5 worm cellular contexts compared by ENCODE assay signal in genomic region chrV:15566511-15567178, ce11.
TF ChIP-seq lines count a peak whose summit lies in the region.

No protein-coding gene starts in this region.

TF ChIP-seq in whole organism, L1 larva, 84 proteins besides CTCF, POLR2A, EP300 and RAD21 (continued from another document and continues in another):
- TF ChIP-seq nhr-12 (tag; optimal IDR thresholded peaks at IDR 0.05; lab: Kevin White, UChicago): no peak
- TF ChIP-seq ets-5 (GFP tag; IDR thresholded peaks at IDR 0.05; lab: Robert Waterston, UW): no peak
- no peak for TF ChIP-seq ceh-90 (tag; optimal IDR thresholded peaks at IDR 0.05; lab: Kevin White, UChicago)
- peak; percentile 62 for TF ChIP-seq blmp-1 (tag; optimal IDR thresholded peaks at IDR 0.05; lab: Kevin White, UChicago)
- TF ChIP-seq xbp-1 (tag; optimal IDR thresholded peaks at IDR 0.05; lab: Kevin White, UChicago): peak; percentile 54
- peak; percentile 64 for TF ChIP-seq mef-2 (tag; optimal IDR thresholded peaks at IDR 0.05; lab: Kevin White, UChicago)
- TF ChIP-seq ces-1 (GFP tag; optimal IDR thresholded peaks at IDR 0.05; lab: Kevin White, UChicago): no peak
- peak; percentile 93 for TF ChIP-seq C16A3.4 (tag; optimal IDR thresholded peaks at IDR 0.05; lab: Kevin White, UChicago)
- peak; percentile 76 to 87 for TF ChIP-seq lsy-2 (tag; optimal IDR thresholded peaks at IDR 0.05; lab: Kevin White, UChicago)
- peak in 1 of 3 experiments; percentile 44 for TF ChIP-seq ceh-82 (tag; optimal IDR thresholded peaks at IDR 0.05; lab: Kevin White, UChicago)
- no peak for TF ChIP-seq nhr-84 (tag; optimal IDR thresholded peaks at IDR 0.05; lab: Kevin White, UChicago)
- TF ChIP-seq hpl-2 (GFP tag; optimal IDR thresholded peaks at IDR 0.05; lab: Kevin White, UChicago): no peak
- TF ChIP-seq nhr-11 (tag; optimal IDR thresholded peaks at IDR 0.05; lab: Kevin White, UChicago): peak; percentile 67
- TF ChIP-seq jun-1 (tag; optimal IDR thresholded peaks at IDR 0.05; lab: Kevin White, UChicago): peak; percentile 71
- TF ChIP-seq ama-1 (optimal IDR thresholded peaks at IDR 0.05; lab: Kevin White, UChicago): peak; percentile 43
- TF ChIP-seq tlp-1 (tag; optimal IDR thresholded peaks at IDR 0.05; lab: Kevin White, UChicago): no peak
- no peak for TF ChIP-seq Y116A8C.19 (tag; optimal IDR thresholded peaks at IDR 0.05; lab: Kevin White, UChicago; ENCODE audit: borderline replicate concordance)
- no peak for TF ChIP-seq unc-98 (GFP tag; IDR thresholded peaks at IDR 0.05; lab: Robert Waterston, UW)
- TF ChIP-seq egl-13 (tag; optimal IDR thresholded peaks at IDR 0.05; lab: Kevin White, UChicago): no peak
- peak; percentile 74 for TF ChIP-seq lin-13 (GFP tag; optimal IDR thresholded peaks at IDR 0.05; lab: Kevin White, UChicago)
- peak; percentile 71 for TF ChIP-seq lir-3 (tag; optimal IDR thresholded peaks at IDR 0.05; lab: Kevin White, UChicago; ENCODE audit: poor library complexity)
- no peak for TF ChIP-seq ceh-8 (GFP tag; optimal IDR thresholded peaks at IDR 0.05; lab: Kevin White, UChicago)
- no peak for TF ChIP-seq nhr-237 (tag; optimal IDR thresholded peaks at IDR 0.05; lab: Kevin White, UChicago)
- no peak for TF ChIP-seq nhr-76 (tag; optimal IDR thresholded peaks at IDR 0.05; lab: Kevin White, UChicago)
- no peak for TF ChIP-seq lin-15B (tag; optimal IDR thresholded peaks at IDR 0.05; lab: Kevin White, UChicago)
- peak; percentile 2 for TF ChIP-seq fos-1 (tag; optimal IDR thresholded peaks at IDR 0.05; lab: Kevin White, UChicago)
- no peak for TF ChIP-seq isw-1 (GFP tag; IDR thresholded peaks at IDR 0.05; lab: Robert Waterston, UW)

TF ChIP-seq in whole organism, L2 larva, 48 proteins besides CTCF, POLR2A, EP300 and RAD21 (continued from another document and continues in another):
- TF ChIP-seq snpc-4 (tag; optimal IDR thresholded peaks at IDR 0.05; lab: Kevin White, UChicago) (peak; percentile 63), nhr-12 (tag; optimal IDR thresholded peaks at IDR 0.05; lab: Kevin White, UChicago) (no peak), C34F6.9 (tag; optimal IDR thresholded peaks at IDR 0.05; lab: Kevin White, UChicago) (peak; percentile 76), mdl-1 (tag; optimal IDR thresholded peaks at IDR 0.05; lab: Kevin White, UChicago) (peak; percentile 45 to 89), ztf-1 (GFP tag; conservative IDR thresholded peaks at IDR 0.05; lab: Robert Waterston, UW) (no peak), ceh-16 (tag; optimal IDR thresholded peaks at IDR 0.05; lab: Kevin White, UChicago) (peak; percentile 68), lin-13 (GFP tag; optimal IDR thresholded peaks at IDR 0.05; lab: Kevin White, UChicago) (peak; percentile 25), lin-11 (tag; optimal IDR thresholded peaks at IDR 0.05; lab: Kevin White, UChicago) (peak; percentile 57), sem-4 (tag; optimal IDR thresholded peaks at IDR 0.05; lab: Kevin White, UChicago) (peak; percentile 73), mab-5 (tag; optimal IDR thresholded peaks at IDR 0.05; lab: Kevin White, UChicago) (peak; percentile 76), lin-39 (tag; optimal IDR thresholded peaks at IDR 0.05; lab: Kevin White, UChicago) (no peak), nhr-21 (tag; optimal IDR thresholded peaks at IDR 0.05; lab: Kevin White, UChicago) (peak; percentile 94), blmp-1 (tag; optimal IDR thresholded peaks at IDR 0.05; lab: Kevin White, UChicago; ENCODE audit: insufficient read depth) (peak; percentile 40), peb-1 (tag; optimal IDR thresholded peaks at IDR 0.05; lab: Kevin White, UChicago) (no peak), dmd-4 (tag; optimal IDR thresholded peaks at IDR 0.05; lab: Kevin White, UChicago) (no peak), mbf-1 (tag; optimal IDR thresholded peaks at IDR 0.05; lab: Kevin White, UChicago) (no peak), lsy-2 (tag; optimal IDR thresholded peaks at IDR 0.05; lab: Kevin White, UChicago) (peak in 1 of 2 experiments; percentile 84), alr-1 (tag; optimal IDR thresholded peaks at IDR 0.05; lab: Kevin White, UChicago) (no peak), nhr-129 (tag; optimal IDR thresholded peaks at IDR 0.05; lab: Kevin White, UChicago) (peak; percentile 97), nhr-10 (tag; optimal IDR thresholded peaks at IDR 0.05; lab: Kevin White, UChicago) (no peak), R02D3.7 (tag; optimal IDR thresholded peaks at IDR 0.05; lab: Kevin White, UChicago) (no peak), nhr-11 (tag; optimal IDR thresholded peaks at IDR 0.05; lab: Kevin White, UChicago) (no peak), gmeb-1 (tag; optimal IDR thresholded peaks at IDR 0.05; lab: Kevin White, UChicago) (peak; percentile 70), ceh-82 (tag; optimal IDR thresholded peaks at IDR 0.05; lab: Kevin White, UChicago) (no peak), aly-2 (tag; optimal IDR thresholded peaks at IDR 0.05; lab: Kevin White, UChicago) (no peak), crh-2 (tag; optimal IDR thresholded peaks at IDR 0.05; lab: Kevin White, UChicago) (peak; percentile 83), skn-1 (tag; optimal IDR thresholded peaks at IDR 0.05; lab: Kevin White, UChicago) (no peak), F13H6.1 (tag; optimal IDR thresholded peaks at IDR 0.05; lab: Kevin White, UChicago) (peak; percentile 81)

TF ChIP-seq in whole organism, L3 larva, 47 proteins besides CTCF, POLR2A, EP300 and RAD21 (continued from another document):
- no peak for TF ChIP-seq sea-2 (GFP tag; optimal IDR thresholded peaks at IDR 0.05; lab: Kevin White, UChicago)
- no peak for TF ChIP-seq nhr-12 (tag; optimal IDR thresholded peaks at IDR 0.05; lab: Kevin White, UChicago)
- no peak for TF ChIP-seq elt-3 (tag; optimal IDR thresholded peaks at IDR 0.05; lab: Kevin White, UChicago)
- peak; percentile 94 for TF ChIP-seq pqm-1 (tag; optimal IDR thresholded peaks at IDR 0.05; lab: Kevin White, UChicago)
- TF ChIP-seq fkh-2 (tag; optimal IDR thresholded peaks at IDR 0.05; lab: Kevin White, UChicago): no peak
- no peak for TF ChIP-seq nhr-25 (tag; optimal IDR thresholded peaks at IDR 0.05; lab: Kevin White, UChicago)
- no peak for TF ChIP-seq egl-27 (tag; optimal IDR thresholded peaks at IDR 0.05; lab: Kevin White, UChicago)
- peak; percentile 77 for TF ChIP-seq elt-1 (tag; optimal IDR thresholded peaks at IDR 0.05; lab: Kevin White, UChicago)
- peak; percentile 19 for TF ChIP-seq unc-62 (GFP tag; optimal IDR thresholded peaks at IDR 0.05; lab: Kevin White, UChicago)
- TF ChIP-seq aly-2 (tag; optimal IDR thresholded peaks at IDR 0.05; lab: Kevin White, UChicago): no peak
- peak; percentile 86 for TF ChIP-seq egl-5 (tag; optimal IDR thresholded peaks at IDR 0.05; lab: Kevin White, UChicago)
- peak; percentile 57 for TF ChIP-seq hmg-11 (tag; optimal IDR thresholded peaks at IDR 0.05; lab: Kevin White, UChicago)
- no peak for TF ChIP-seq ceh-9 (tag; optimal IDR thresholded peaks at IDR 0.05; lab: Kevin White, UChicago)
- peak; percentile 9 for TF ChIP-seq lin-15B (tag; optimal IDR thresholded peaks at IDR 0.05; lab: Kevin White, UChicago)
- peak; percentile 82 for TF ChIP-seq mdl-1 (tag; optimal IDR thresholded peaks at IDR 0.05; lab: Kevin White, UChicago)
- no peak for TF ChIP-seq nhr-67 (tag; optimal IDR thresholded peaks at IDR 0.05; lab: Kevin White, UChicago)
- TF ChIP-seq nfya-1 (tag; optimal IDR thresholded peaks at IDR 0.05; lab: Kevin White, UChicago; ENCODE audit: insufficient read depth): peak; percentile 82
- peak; percentile 82 for TF ChIP-seq snpc-4 (tag; optimal IDR thresholded peaks at IDR 0.05; lab: Kevin White, UChicago)
- TF ChIP-seq ceh-28 (tag; optimal IDR thresholded peaks at IDR 0.05; lab: Kevin White, UChicago): peak; percentile 40
- peak; percentile 84 for TF ChIP-seq nhr-43 (tag; optimal IDR thresholded peaks at IDR 0.05; lab: Kevin White, UChicago; ENCODE audit: poor library complexity, severe bottlenecking)
- no peak for TF ChIP-seq eor-1 (tag; optimal IDR thresholded peaks at IDR 0.05; lab: Kevin White, UChicago)
- peak; percentile 96 for TF ChIP-seq ama-1 (optimal IDR thresholded peaks at IDR 0.05; lab: Kevin White, UChicago)
- peak; percentile 85 for TF ChIP-seq jun-1 (tag; optimal IDR thresholded peaks at IDR 0.05; lab: Kevin White, UChicago)
- TF ChIP-seq elt-2 (tag; optimal IDR thresholded peaks at IDR 0.05; lab: Kevin White, UChicago): peak; percentile 78
- no peak for TF ChIP-seq zag-1 (tag; optimal IDR thresholded peaks at IDR 0.05; lab: Kevin White, UChicago)
- TF ChIP-seq mml-1 (tag; optimal IDR thresholded peaks at IDR 0.05; lab: Kevin White, UChicago): no peak

TF ChIP-seq in whole organism, L4 larva, 104 proteins besides CTCF, POLR2A, EP300 and RAD21 (continued from another document and continues in another):
- TF ChIP-seq aly-2 (tag; optimal IDR thresholded peaks at IDR 0.05; lab: Kevin White, UChicago) (no peak), attf-4 (tag; optimal IDR thresholded peaks at IDR 0.05; lab: Kevin White, UChicago) (no peak), Y5F2A.4 (GFP tag; optimal IDR thresholded peaks at IDR 0.05; lab: Kevin White, UChicago) (no peak), daf-8 (GFP tag; IDR thresholded peaks at IDR 0.05; lab: Robert Waterston, UW) (no peak), gei-8 (GFP tag; optimal IDR thresholded peaks at IDR 0.05; lab: Kevin White, UChicago) (no peak), hlh-30 (tag; optimal IDR thresholded peaks at IDR 0.05; lab: Kevin White, UChicago; ENCODE audit: insufficient read depth) (peak; percentile 97), nhr-76 (tag; optimal IDR thresholded peaks at IDR 0.05; lab: Kevin White, UChicago) (no peak), T20F7.1 (GFP tag; optimal IDR thresholded peaks at IDR 0.05; lab: Kevin White, UChicago) (peak; percentile 70), ama-1 (optimal IDR thresholded peaks at IDR 0.05; lab: Kevin White, UChicago) (peak; percentile 96), aha-1 (tag; lab: Kevin White, UChicago) (peak; percentile 99), pqm-1 (tag; optimal IDR thresholded peaks at IDR 0.05; lab: Kevin White, UChicago) (no peak), daf-19 (GFP tag; conservative IDR thresholded peaks at IDR 0.05; lab: Robert Waterston, UW) (no peak), fos-1 (tag; optimal IDR thresholded peaks at IDR 0.05; lab: Kevin White, UChicago) (no peak), skn-1 (tag; optimal IDR thresholded peaks at IDR 0.05; lab: Kevin White, UChicago) (no peak), nhr-28 (tag; optimal IDR thresholded peaks at IDR 0.05; lab: Kevin White, UChicago) (peak; percentile 98), ZK337.2 (GFP tag; IDR thresholded peaks at IDR 0.05; lab: Robert Waterston, UW) (no peak), pha-4 (GFP tag; IDR thresholded peaks at IDR 0.05; lab: Robert Waterston, UW) (no peak), pha-4 (tag; optimal IDR thresholded peaks at IDR 0.05; lab: Kevin White, UChicago) (no peak), daf-12 (tag; optimal IDR thresholded peaks at IDR 0.05; lab: Kevin White, UChicago) (no peak), dpl-1 (GFP tag; optimal IDR thresholded peaks at IDR 0.05; lab: Kevin White, UChicago) (peak; percentile 64), nhr-25 (tag; optimal IDR thresholded peaks at IDR 0.05; lab: Kevin White, UChicago; ENCODE audit: borderline replicate concordance, insufficient read depth) (no peak), ceh-44 (GFP tag; IDR thresholded peaks at IDR 0.05; lab: Robert Waterston, UW) (no peak), dve-1 (tag; optimal IDR thresholded peaks at IDR 0.05; lab: Kevin White, UChicago; ENCODE audit: insufficient read depth) (peak; percentile 86), sdz-12 (GFP tag; optimal IDR thresholded peaks at IDR 0.05; lab: Kevin White, UChicago) (no peak), ctbp-1 (GFP tag; IDR thresholded peaks at IDR 0.05; lab: Robert Waterston, UW) (0 out of 2 replicates have a peak, but pooled peaks have one; percentile 29), madf-9 (GFP tag; conservative IDR thresholded peaks at IDR 0.05; lab: Robert Waterston, UW) (no peak), arid-1 (GFP tag; conservative IDR thresholded peaks at IDR 0.05; lab: Robert Waterston, UW) (no peak), ztf-11 (tag; optimal IDR thresholded peaks at IDR 0.05; lab: Kevin White, UChicago) (no peak), daf-16 (GFP tag; optimal IDR thresholded peaks at IDR 0.05; lab: Kevin White, UChicago) (peak in 1 of 2 experiments; percentile 54), daf-16 (tag; optimal IDR thresholded peaks at IDR 0.05; lab: Kevin White, UChicago) (peak; percentile 76), mep-1 (tag; optimal IDR thresholded peaks at IDR 0.05; lab: Kevin White, UChicago) (peak; percentile 90), set-16 (GFP tag; IDR thresholded peaks at IDR 0.05; lab: Robert Waterston, UW) (peak; percentile 47; the same call in 1 of the 2 replicates)

TF ChIP-seq in whole organism, young adult, 124 proteins besides CTCF, POLR2A, EP300 and RAD21 (continued from another document):
- TF ChIP-seq dpff-1 (tag; optimal IDR thresholded peaks at IDR 0.05; lab: Kevin White, UChicago): no peak
- TF ChIP-seq Y56A3A.18 (GFP tag; IDR thresholded peaks at IDR 0.05; lab: Robert Waterston, UW): no peak
- no peak for TF ChIP-seq F57C9.4 (tag; optimal IDR thresholded peaks at IDR 0.05; lab: Kevin White, UChicago)
- no peak for TF ChIP-seq snpc-4 (GFP tag; optimal IDR thresholded peaks at IDR 0.05; lab: Kevin White, UChicago)
- peak; percentile 61 to 72 (median 64) for TF ChIP-seq snpc-4 (tag; optimal IDR thresholded peaks at IDR 0.05; lab: Kevin White, UChicago)
- peak; percentile 37 for TF ChIP-seq ceh-27 (GFP tag; optimal IDR thresholded peaks at IDR 0.05; lab: Kevin White, UChicago)
- TF ChIP-seq F22D6.2 (tag; optimal IDR thresholded peaks at IDR 0.05; lab: Kevin White, UChicago): peak; percentile 68
- TF ChIP-seq zim-3 (tag; optimal IDR thresholded peaks at IDR 0.05; lab: Kevin White, UChicago): no peak
- 0 out of 2 replicates have a peak, but pooled peaks have one; percentile 4 for TF ChIP-seq mcd-1 (GFP tag; IDR thresholded peaks at IDR 0.05; lab: Robert Waterston, UW)
- TF ChIP-seq egl-44 (GFP tag; IDR thresholded peaks at IDR 0.05; lab: Robert Waterston, UW): peak; percentile 52; the same call in 1 of the 2 replicates
